Worm (Caenorhabditis elegans): ENCODE measurements around the gene C03A3.1.

The C03A3.1 gene

ce11 chrX:11251928-11252327, 5.2 kb upstream of the C03A3.1 start:
- no peak for TF ChIP-seq dao-5 (tag; optimal IDR thresholded peaks at IDR 0.05)
- no peak for TF ChIP-seq W03F9.2 (tag; optimal IDR thresholded peaks at IDR 0.05)
- no peak for TF ChIP-seq him-1 (tag; optimal IDR thresholded peaks at IDR 0.05)

- TF ChIP-seq him-1 (tag; optimal IDR thresholded peaks at IDR 0.05) (peak; percentile 37), W03F9.2 (tag; optimal IDR thresholded peaks at IDR 0.05) (peak; percentile 24), dao-5 (tag; optimal IDR thresholded peaks at IDR 0.05) (no peak)
These were observed 4.7 kb upstream of the C03A3.1 start for ce11 chrX:11252429-11252828.

- TF ChIP-seq him-1 (tag; optimal IDR thresholded peaks at IDR 0.05) (peak; percentile 12), W03F9.2 (tag; optimal IDR thresholded peaks at IDR 0.05) (peak; percentile 6), dao-5 (tag; optimal IDR thresholded peaks at IDR 0.05) (no peak)
These were observed 5.3 kb downstream of the C03A3.1 start, which contains the start of gene C03A3.2 for ce11 chrX:11262319-11263074. Gene C03A3.2, plus strand, starts transcription at chrX:11262848.

ce11 chrX:11264715-11265114, 7.6 kb downstream of the C03A3.1 start:
- TF ChIP-seq W03F9.2 (tag; optimal IDR thresholded peaks at IDR 0.05) (no peak), him-1 (tag; optimal IDR thresholded peaks at IDR 0.05) (no peak), dao-5 (tag; optimal IDR thresholded peaks at IDR 0.05) (no peak)

ce11 chrX:11266711-11267110, 9.6 kb downstream of the C03A3.1 start, which contains the start of gene C03A3.9:
Gene C03A3.9, plus strand, starts transcription at chrX:11267011.
- TF ChIP-seq W03F9.2 (tag; optimal IDR thresholded peaks at IDR 0.05) (no peak), dao-5 (tag; optimal IDR thresholded peaks at IDR 0.05) (no peak), him-1 (tag; optimal IDR thresholded peaks at IDR 0.05) (no peak)

- TF ChIP-seq dao-5 (tag; optimal IDR thresholded peaks at IDR 0.05), result no peak
These were observed 11.8 kb downstream of the C03A3.1 start, which contains the start of gene C03A3.3 for ce11 chrX:11268970-11269369. Gene C03A3.3, minus strand, starts transcription at chrX:11269070.

- TF ChIP-seq dao-5 (tag; optimal IDR thresholded peaks at IDR 0.05) (no peak), W03F9.2 (tag; optimal IDR thresholded peaks at IDR 0.05) (no peak), him-1 (tag; optimal IDR thresholded peaks at IDR 0.05) (no peak)
These were observed 13.7 kb downstream of the C03A3.1 start, which contains the start of gene ifa-1 for ce11 chrX:11270882-11271281. Gene ifa-1, plus strand, starts transcription at chrX:11271182.

ce11 chrX:11279276-11279675, 22.1 kb downstream of the C03A3.1 start, which contains the start of gene F38B2.2:
Gene F38B2.2, minus strand, starts transcription at chrX:11279376.
- TF ChIP-seq him-1 (tag; optimal IDR thresholded peaks at IDR 0.05) (no peak), dao-5 (tag; optimal IDR thresholded peaks at IDR 0.05) (no peak), W03F9.2 (tag; optimal IDR thresholded peaks at IDR 0.05) (no peak)

- TF ChIP-seq dao-5 (tag; optimal IDR thresholded peaks at IDR 0.05) (no peak), him-1 (tag; optimal IDR thresholded peaks at IDR 0.05) (no peak), W03F9.2 (tag; optimal IDR thresholded peaks at IDR 0.05) (no peak)
These were observed 24.0 kb downstream of the C03A3.1 start, which contains the start of gene F38B2.6 for ce11 chrX:11281148-11281547. Gene F38B2.6, minus strand, starts transcription at chrX:11281248.

ce11 chrX:11286246-11286645, 29.1 kb downstream of the C03A3.1 start, which contains the start of gene F38B2.3:
Gene F38B2.3, minus strand, starts transcription at chrX:11286346.
- no peak for TF ChIP-seq him-1 (tag; optimal IDR thresholded peaks at IDR 0.05)
- no peak for TF ChIP-seq dao-5 (tag; optimal IDR thresholded peaks at IDR 0.05)
- TF ChIP-seq W03F9.2 (tag; optimal IDR thresholded peaks at IDR 0.05), result no peak

- no peak for TF ChIP-seq W03F9.2 (tag; optimal IDR thresholded peaks at IDR 0.05)
- no peak for TF ChIP-seq him-1 (tag; optimal IDR thresholded peaks at IDR 0.05)
- no peak for TF ChIP-seq dao-5 (tag; optimal IDR thresholded peaks at IDR 0.05)
These were observed 30.5 kb downstream of the C03A3.1 start, which contains the start of gene F38B2.4 for ce11 chrX:11287617-11288016. Gene F38B2.4, minus strand, starts transcription at chrX:11287717.

ce11 chrX:11289925-11290324, 32.8 kb downstream of the C03A3.1 start:
- TF ChIP-seq W03F9.2 (tag; optimal IDR thresholded peaks at IDR 0.05) (no peak), him-1 (tag; optimal IDR thresholded peaks at IDR 0.05) (no peak), dao-5 (tag; optimal IDR thresholded peaks at IDR 0.05) (no peak)

- TF ChIP-seq him-1 (tag; optimal IDR thresholded peaks at IDR 0.05), result no peak
- TF ChIP-seq dao-5 (tag; optimal IDR thresholded peaks at IDR 0.05), result no peak
- TF ChIP-seq W03F9.2 (tag; optimal IDR thresholded peaks at IDR 0.05), result no peak
These were observed 33.4 kb downstream of the C03A3.1 start for ce11 chrX:11290528-11290927.

ce11 chrX:11296683-11297365, 39.7 kb downstream of the C03A3.1 start, which contains the start of gene inx-2:
Gene inx-2, minus strand, starts transcription at chrX:11296733.
- TF ChIP-seq dao-5 (tag; optimal IDR thresholded peaks at IDR 0.05), result no peak
- no peak for TF ChIP-seq him-1 (tag; optimal IDR thresholded peaks at IDR 0.05)
- no peak for TF ChIP-seq W03F9.2 (tag; optimal IDR thresholded peaks at IDR 0.05)
